Fruit fly (Drosophila melanogaster) whole organism, adult: ENCODE data around the gene RpL7-like.

Source experiments
- CG11617 ChIP-seq: fragments of 200-800 bp; sonication (Bioruptor generic); optimal IDR thresholded peaks from 2 replicates; lab custom pipeline; 2017; ENCODE audit warnings: mild to moderate bottlenecking, missing biosample characterization, missing genetic modification reagents, missing genetic modification characterization
- CG12768 ChIP-seq: fragments of 200-800 bp; sonication (Bioruptor generic); optimal IDR thresholded peaks from 2 replicates; lab custom pipeline; 2017; ENCODE audit warnings: missing biosample characterization, missing genetic modification characterization, mild to moderate bottlenecking, moderate library complexity, missing genetic modification reagents
- CG14711 ChIP-seq: fragments of 200-800 bp; sonication (Bioruptor generic); optimal IDR thresholded peaks from 2 replicates; lab custom pipeline; 2018; ENCODE audit warnings: missing biosample characterization, mild to moderate bottlenecking, missing genetic modification characterization, moderate library complexity
- CG1620 ChIP-seq: fragments of 200-800 bp; sonication (Bioruptor generic); optimal IDR thresholded peaks from 2 replicates; lab custom pipeline; 2016; ENCODE audit warnings: missing biosample characterization, missing genetic modification characterization
- CG33017 ChIP-seq: fragments of 200-800 bp; sonication (Bioruptor generic); optimal IDR thresholded peaks from 2 replicates; lab custom pipeline; 2018; ENCODE audit warnings: missing biosample characterization, mild to moderate bottlenecking, missing genetic modification characterization, moderate library complexity
- CG5204 ChIP-seq: fragments of 200-800 bp; sonication (Bioruptor generic); optimal IDR thresholded peaks from 2 replicates; lab custom pipeline; 2016; ENCODE audit warnings: missing biosample characterization, missing genetic modification characterization
- CG7045 ChIP-seq: fragments of 200-800 bp; sonication (Bioruptor generic); optimal IDR thresholded peaks from 2 replicates; lab custom pipeline; 2017; ENCODE audit warnings: missing biosample characterization, mild to moderate bottlenecking, missing genetic modification characterization
- CG7101 ChIP-seq: fragments of 200-800 bp; sonication (Bioruptor generic); optimal IDR thresholded peaks from 2 replicates; lab custom pipeline; 2018; ENCODE audit warnings: missing biosample characterization, mild to moderate bottlenecking, missing genetic modification characterization, moderate library complexity
- Clk ChIP-seq: fragments of 200-800 bp; sonication (Bioruptor generic); optimal IDR thresholded peaks from 2 replicates; lab custom pipeline; 2017; ENCODE audit warnings: missing biosample characterization, missing genetic modification characterization
- Crg-1 ChIP-seq: fragments of 200-800 bp; sonication (Bioruptor generic); optimal IDR thresholded peaks from 2 replicates; lab custom pipeline; 2016; ENCODE audit warnings: missing biosample characterization, missing genetic modification characterization
- Hr96 ChIP-seq: fragments of 200-800 bp; sonication (Bioruptor generic); optimal IDR thresholded peaks from 2 replicates; lab custom pipeline; 2016; ENCODE audit warnings: missing biosample characterization, missing genetic modification characterization
- Mnt ChIP-seq: fragments of 200-800 bp; sonication (Bioruptor generic); optimal IDR thresholded peaks from 2 replicates; lab custom pipeline; 2016; ENCODE audit warnings: missing biosample characterization, mild to moderate bottlenecking, missing genetic modification characterization
- bab1 ChIP-seq: fragments of 200-800 bp; sonication (Bioruptor generic); optimal IDR thresholded peaks from 3 replicates; lab custom pipeline; 2019; ENCODE audit warnings: missing biosample characterization, mild to moderate bottlenecking, missing genetic modification characterization, moderate library complexity
- cic ChIP-seq: fragments of 200-800 bp; sonication (Bioruptor generic); optimal IDR thresholded peaks from 2 replicates; lab custom pipeline; 2017; ENCODE audit warnings: missing biosample characterization, mild to moderate bottlenecking, missing genetic modification characterization, moderate library complexity
- cnc ChIP-seq, 2 experiments: fragments of >200 bp; optimal IDR thresholded peaks; 2 replicates each; lab custom pipeline; 2017
- kay ChIP-seq: fragments of 200-800 bp; sonication (Bioruptor generic); peaks from one replicate; lab custom pipeline; 2016; ENCODE audit warnings: missing biosample characterization, missing genetic modification characterization, borderline replicate concordance
- ovo ChIP-seq: fragments of 200-800 bp; sonication (Bioruptor generic); optimal IDR thresholded peaks from 2 replicates; lab custom pipeline; 2016; ENCODE audit warnings: missing biosample characterization, missing genetic modification characterization
- pad ChIP-seq: fragments of 200-800 bp; sonication (Bioruptor generic); optimal IDR thresholded peaks from 3 replicates; lab custom pipeline; 2017; ENCODE audit warnings: missing biosample characterization, missing genetic modification characterization, mild to moderate bottlenecking, moderate library complexity, missing genetic modification reagents
- tj ChIP-seq: fragments of 200-800 bp; sonication (Bioruptor generic); optimal IDR thresholded peaks from 3 replicates; lab custom pipeline; 2017; ENCODE audit warnings: missing biosample characterization, mild to moderate bottlenecking, missing genetic modification characterization, moderate library complexity
- toe ChIP-seq: fragments of 200-800 bp; sonication (Bioruptor generic); optimal IDR thresholded peaks from 2 replicates; lab custom pipeline; 2016; ENCODE audit warnings: missing biosample characterization, missing genetic modification characterization

RpL7-like gene

DNA sequence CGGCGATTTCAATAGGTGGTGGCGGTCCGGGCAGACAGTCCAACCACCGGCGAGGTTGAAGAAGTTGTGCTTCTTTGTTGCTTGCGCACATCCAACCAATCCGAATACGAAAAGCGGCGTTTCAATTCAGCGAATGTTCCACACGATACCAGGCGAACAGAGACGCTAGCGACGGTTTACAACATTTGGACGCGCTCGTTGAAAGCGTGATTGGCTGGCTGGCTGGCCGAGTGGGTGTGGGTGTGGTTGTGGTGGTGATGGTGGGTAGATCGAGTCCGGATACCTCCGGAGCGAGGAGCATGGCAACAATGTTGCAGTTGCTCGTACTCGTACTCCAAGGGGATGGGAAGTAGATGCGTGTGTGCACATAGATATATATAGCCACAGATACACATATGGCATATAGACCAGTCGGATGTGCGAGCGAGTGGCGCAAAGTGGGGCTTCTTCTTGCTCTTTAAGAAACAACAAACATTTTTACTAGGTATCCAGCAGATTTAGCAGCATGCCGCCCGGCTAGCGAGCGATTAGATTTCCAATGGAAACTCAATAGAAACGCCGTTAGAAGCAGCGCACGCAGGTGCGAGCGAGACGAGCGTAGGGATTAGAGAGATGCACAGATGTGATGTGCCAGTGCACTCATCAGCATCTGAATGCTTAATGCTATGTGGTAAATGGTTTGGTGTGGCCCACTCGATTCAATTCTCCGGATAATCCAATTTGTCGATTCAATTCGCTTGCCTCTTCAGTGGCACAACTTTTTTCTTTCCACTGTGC is 45.8 kb upstream of the RpL7-like start:
- TF ChIP-seq CG1620 (GFP tag; lab: Kevin White, UChicago) (no peak), bab1 (GFP tag; lab: Kevin White, UChicago) (peak; percentile 54), toe (GFP tag; lab: Kevin White, UChicago) (peak; percentile 46), Mnt (GFP tag; lab: Kevin White, UChicago) (peak; percentile 88), CG7045 (GFP tag; lab: Kevin White, UChicago) (no peak), Hr96 (GFP tag; lab: Kevin White, UChicago) (peak; percentile 65), Clk (GFP tag; lab: Kevin White, UChicago) (no peak), CG14711 (tag; lab: Kevin White, UChicago) (peak; percentile 59), CG12768 (peak; percentile 88), CG7101 (tag; lab: Kevin White, UChicago) (peak; percentile 33), ovo (peak; percentile 99), kay (GFP tag; lab: Kevin White, UChicago) (no peak), CG33017 (no peak), cic (GFP tag; lab: Kevin White, UChicago) (peak; percentile 89), Crg-1 (peak; percentile 20), cnc (optimal IDR thresholded peaks at IDR 0.05; lab: Kevin White, UChicago) (no peak), pad (GFP tag; lab: Kevin White, UChicago) (peak; percentile 85), CG11617 (peak; percentile 50), tj (GFP tag; lab: Kevin White, UChicago) (peak; percentile 13), CG5204 (GFP tag; lab: Kevin White, UChicago) (no peak)

DNA sequence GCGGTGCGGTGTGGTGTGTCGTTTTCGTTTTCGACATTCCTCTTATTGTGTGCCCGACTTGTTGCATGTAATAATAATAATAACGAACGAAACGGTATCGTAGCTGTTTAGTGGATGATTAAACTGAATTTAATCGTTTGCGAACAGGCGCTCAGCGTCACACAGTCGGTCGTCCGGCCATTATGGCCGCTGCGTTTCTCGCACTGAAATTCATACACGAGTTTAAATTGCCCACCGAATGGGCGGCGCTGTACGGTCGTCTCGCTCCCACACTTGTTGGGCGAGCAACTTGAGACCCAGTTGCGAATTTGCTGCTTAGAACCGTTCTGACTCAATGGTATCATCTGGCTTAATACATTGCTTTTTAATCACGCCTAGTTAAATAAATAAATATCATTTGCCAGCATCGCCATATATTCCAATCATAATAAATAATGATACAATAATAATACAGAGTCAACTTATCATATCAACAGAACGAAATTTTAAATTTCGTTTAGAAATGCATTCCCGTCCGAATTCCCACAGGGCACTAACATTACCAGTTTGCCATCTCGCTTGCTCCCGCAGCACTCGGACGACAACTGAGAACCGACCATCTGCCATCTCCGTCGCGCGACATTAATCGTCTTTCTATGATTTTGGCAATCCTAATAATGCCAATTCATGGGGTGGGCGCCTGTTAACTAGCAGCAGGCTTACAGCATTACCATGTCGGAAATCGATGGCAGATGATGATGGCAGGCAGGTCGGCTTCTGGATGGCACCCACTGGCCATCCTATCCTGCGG is 45.1 kb upstream of the RpL7-like start:
- TF ChIP-seq CG33017 (peak; percentile 94), Crg-1 (peak; percentile 71), toe (GFP tag; lab: Kevin White, UChicago) (peak; percentile 88), cnc (optimal IDR thresholded peaks at IDR 0.05; lab: Kevin White, UChicago) (peak; percentile 81 to 82), pad (GFP tag; lab: Kevin White, UChicago) (peak; percentile 83), CG7045 (GFP tag; lab: Kevin White, UChicago) (peak; percentile 89), CG5204 (GFP tag; lab: Kevin White, UChicago) (peak; percentile 93), Mnt (GFP tag; lab: Kevin White, UChicago) (peak; percentile 66), ovo (peak; percentile 55), bab1 (GFP tag; lab: Kevin White, UChicago) (peak; percentile 81), kay (GFP tag; lab: Kevin White, UChicago) (peak; percentile 99), tj (GFP tag; lab: Kevin White, UChicago) (peak; percentile 62), CG12768 (peak; percentile 85), Clk (GFP tag; lab: Kevin White, UChicago) (peak; percentile 87), Hr96 (GFP tag; lab: Kevin White, UChicago) (peak; percentile 83), CG1620 (GFP tag; lab: Kevin White, UChicago) (peak; percentile 82), CG7101 (tag; lab: Kevin White, UChicago) (peak; percentile 93), cic (GFP tag; lab: Kevin White, UChicago) (peak; percentile 33), CG14711 (tag; lab: Kevin White, UChicago) (peak; percentile 81), CG11617 (peak; percentile 88)

DNA sequence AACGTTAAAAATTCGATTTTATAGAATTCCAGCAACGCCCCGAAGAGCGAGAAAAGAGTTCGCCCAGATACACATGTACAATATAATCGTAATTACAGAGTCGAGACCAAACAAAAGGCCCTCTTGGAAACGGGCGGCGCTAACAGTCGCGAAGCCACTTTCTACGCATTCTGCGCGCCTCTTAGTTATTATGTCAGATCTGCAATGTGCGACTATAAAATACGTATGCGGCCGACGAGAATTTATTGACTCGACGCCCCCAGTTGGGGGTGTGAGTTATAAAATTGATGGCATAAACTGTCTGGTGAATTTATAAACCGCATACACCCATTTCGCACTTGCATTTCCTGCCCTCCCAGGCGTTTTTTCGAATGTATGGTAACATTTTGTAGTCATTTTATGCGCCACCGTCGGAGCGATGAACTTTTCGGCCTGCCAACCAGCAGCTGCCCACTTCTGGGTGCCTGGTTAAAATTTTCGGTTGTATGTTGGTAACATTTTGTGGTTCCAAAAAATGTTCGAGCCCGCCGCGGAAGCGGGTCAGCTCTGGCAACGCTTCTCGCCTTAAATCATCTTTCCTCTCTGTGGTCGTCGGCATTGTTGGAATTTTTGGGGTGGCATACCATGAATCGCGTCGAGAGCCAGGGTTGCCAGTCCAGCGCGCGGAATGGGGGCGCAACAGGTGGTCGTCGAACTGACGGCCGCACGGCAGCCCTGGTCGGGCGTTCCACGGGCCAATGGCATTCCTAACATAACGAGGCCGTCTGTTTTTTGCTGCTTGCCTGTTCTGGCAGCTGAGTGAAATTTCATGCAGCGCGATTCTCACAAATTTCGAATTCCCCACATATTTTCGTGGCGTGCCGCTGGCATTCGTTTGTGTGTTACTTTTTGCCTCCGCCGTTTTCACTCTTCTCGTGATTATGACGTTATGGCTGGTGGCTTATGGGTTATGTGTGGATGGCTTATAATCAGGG is 44.2 kb upstream of the RpL7-like start:
- no peak for TF ChIP-seq cnc (optimal IDR thresholded peaks at IDR 0.05; lab: Kevin White, UChicago)
- TF ChIP-seq CG12768 = peak; percentile 94
- TF ChIP-seq CG7101 (tag; lab: Kevin White, UChicago) = peak; percentile 57
- TF ChIP-seq Clk (GFP tag; lab: Kevin White, UChicago) = no peak
- no peak for TF ChIP-seq CG1620 (GFP tag; lab: Kevin White, UChicago)
- TF ChIP-seq ovo = peak; percentile 35
- TF ChIP-seq Mnt (GFP tag; lab: Kevin White, UChicago) = peak; percentile 87
- peak; percentile 73 for TF ChIP-seq CG7045 (GFP tag; lab: Kevin White, UChicago)
- TF ChIP-seq CG14711 (tag; lab: Kevin White, UChicago) = peak; percentile 100
- TF ChIP-seq tj (GFP tag; lab: Kevin White, UChicago) = peak; percentile 72
- no peak for TF ChIP-seq Crg-1
- peak; percentile 52 for TF ChIP-seq bab1 (GFP tag; lab: Kevin White, UChicago)
- TF ChIP-seq CG5204 (GFP tag; lab: Kevin White, UChicago) = peak; percentile 10
- TF ChIP-seq CG11617 = peak; percentile 93
- peak; percentile 57 for TF ChIP-seq toe (GFP tag; lab: Kevin White, UChicago)
- TF ChIP-seq kay (GFP tag; lab: Kevin White, UChicago) = peak; percentile 95
- TF ChIP-seq cic (GFP tag; lab: Kevin White, UChicago) = peak; percentile 72
- peak; percentile 48 for TF ChIP-seq pad (GFP tag; lab: Kevin White, UChicago)
- TF ChIP-seq CG33017 = no peak
- peak; percentile 69 for TF ChIP-seq Hr96 (GFP tag; lab: Kevin White, UChicago)

DNA sequence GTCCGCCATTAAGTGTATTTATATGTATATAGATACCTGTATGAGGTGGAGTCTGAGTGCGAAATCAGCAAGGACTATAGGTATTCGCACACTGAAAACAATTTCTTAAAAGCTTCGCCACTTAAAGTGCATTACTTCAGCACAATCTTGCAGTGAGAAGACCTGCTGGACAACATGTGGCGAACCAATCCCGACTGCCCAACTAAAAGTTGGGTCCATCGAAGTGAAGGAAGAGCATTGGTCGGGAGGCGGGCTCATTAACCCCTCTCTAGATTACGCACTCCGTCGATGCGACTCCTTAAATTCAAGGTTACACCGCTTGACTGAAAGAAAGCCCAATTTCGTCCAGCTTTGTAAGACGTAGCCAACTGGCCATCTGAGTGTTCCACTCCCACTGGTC is 42.9 kb upstream of the RpL7-like start:
- no peak for TF ChIP-seq kay (GFP tag; lab: Kevin White, UChicago)
- TF ChIP-seq pad (GFP tag; lab: Kevin White, UChicago) = no peak
- no peak for TF ChIP-seq tj (GFP tag; lab: Kevin White, UChicago)
- TF ChIP-seq Mnt (GFP tag; lab: Kevin White, UChicago) = no peak
- TF ChIP-seq CG12768 = no peak
- no peak for TF ChIP-seq CG1620 (GFP tag; lab: Kevin White, UChicago)
- no peak for TF ChIP-seq CG7101 (tag; lab: Kevin White, UChicago)
- TF ChIP-seq toe (GFP tag; lab: Kevin White, UChicago) = no peak
